Worm (Caenorhabditis elegans) whole organism, L2 larva: ENCODE measurements around the gene ptr-16.
A peak's percentile ranks its signal among the peaks of the same experiment; 100 is the strongest.

Source experiments
- C34F6.9 ChIP-seq: fragments of 150-350 bp; optimal IDR thresholded peaks from 2 replicates; lab custom pipeline; 2014; ENCODE audit warnings: missing biosample characterization, missing genetic modification characterization
- F13H6.1 ChIP-seq: sonication (generic microtip); optimal IDR thresholded peaks from 2 replicates; lab custom pipeline; 2016; ENCODE audit warnings: missing genetic modification characterization, missing compliant biosample characterization
- R02D3.7 ChIP-seq: fragments of 150-350 bp; optimal IDR thresholded peaks from 2 replicates; lab custom pipeline; 2014; ENCODE audit warnings: missing biosample characterization, missing genetic modification characterization
- Y55F3AM.14 ChIP-seq: fragments of 200-800 bp; sonication (Bioruptor generic); optimal IDR thresholded peaks from 2 replicates; lab custom pipeline; 2018; ENCODE audit warnings: mild to moderate bottlenecking, missing genetic modification characterization, missing compliant biosample characterization
- alr-1 ChIP-seq: fragments of 150-350 bp; optimal IDR thresholded peaks from 2 replicates; lab custom pipeline; 2014; ENCODE audit warnings: missing biosample characterization, missing genetic modification characterization
- aly-2 ChIP-seq: fragments of 150-350 bp; optimal IDR thresholded peaks from 2 replicates; lab custom pipeline; 2014; ENCODE audit warnings: missing biosample characterization, missing genetic modification characterization
- ama-1 ChIP-seq: fragments of 150-350 bp; optimal IDR thresholded peaks from 2 replicates; lab custom pipeline; 2018; ENCODE audit warnings: inconsistent platforms
- ceh-16 ChIP-seq: fragments of 150-350 bp; optimal IDR thresholded peaks from 2 replicates; lab custom pipeline; 2014; ENCODE audit warnings: missing biosample characterization, missing genetic modification characterization
- ceh-82 ChIP-seq: fragments of 150-350 bp; optimal IDR thresholded peaks from 2 replicates; lab custom pipeline; 2014; ENCODE audit warnings: missing biosample characterization, missing genetic modification characterization
- crh-2 ChIP-seq: sonication (generic microtip); optimal IDR thresholded peaks from 2 replicates; lab custom pipeline; 2017; ENCODE audit warnings: missing biosample characterization, missing genetic modification characterization
- dmd-4 ChIP-seq: sonication (generic microtip); optimal IDR thresholded peaks from 2 replicates; lab custom pipeline; 2017; ENCODE audit warnings: missing biosample characterization, missing genetic modification characterization
- egl-27 ChIP-seq: sonication (generic microtip); optimal IDR thresholded peaks from 3 replicates; lab custom pipeline; 2017; ENCODE audit warnings: missing biosample characterization, missing genetic modification reagents, missing genetic modification characterization
- elt-1 ChIP-seq: fragments of 150-350 bp; optimal IDR thresholded peaks from 2 replicates; lab custom pipeline; 2014; ENCODE audit warnings: missing biosample characterization, missing genetic modification characterization
- elt-3 ChIP-seq: sonication (generic microtip); optimal IDR thresholded peaks from 2 replicates; lab custom pipeline; 2017; ENCODE audit warnings: missing biosample characterization, missing genetic modification characterization
- fos-1 ChIP-seq: fragments of 150-350 bp; optimal IDR thresholded peaks from 2 replicates; lab custom pipeline; 2014; ENCODE audit warnings: missing biosample characterization, missing genetic modification characterization
- gmeb-1 ChIP-seq: fragments of 150-350 bp; optimal IDR thresholded peaks from 2 replicates; lab custom pipeline; 2014; ENCODE audit warnings: missing biosample characterization, missing genetic modification characterization
- lin-11 ChIP-seq: fragments of 150-350 bp; sonication (generic microtip); optimal IDR thresholded peaks from 2 replicates; lab custom pipeline; 2014; ENCODE audit warnings: missing biosample characterization, missing genetic modification characterization, inconsistent platforms, mixed read lengths
- lin-13 ChIP-seq: fragments of 150-350 bp; optimal IDR thresholded peaks from 2 replicates; lab custom pipeline; 2014; ENCODE audit warnings: missing biosample characterization, missing genetic modification reagents, missing genetic modification characterization
- lsy-2 ChIP-seq, 2 experiments: fragments of 150-350 bp in 1 of 2; sonication (generic microtip) in 1 of 2; optimal IDR thresholded peaks; 2 replicates each; lab custom pipeline; 2014 to 2017; ENCODE audit warnings: missing biosample characterization in 2 of 2, missing genetic modification characterization in 2 of 2
- mab-5 ChIP-seq: fragments of 150-350 bp; optimal IDR thresholded peaks from 2 replicates; lab custom pipeline; 2014; ENCODE audit warnings: missing biosample characterization, missing genetic modification characterization
- mbf-1 ChIP-seq: sonication (generic microtip); optimal IDR thresholded peaks from 2 replicates; lab custom pipeline; 2017; ENCODE audit warnings: missing biosample characterization, missing genetic modification characterization
- mdl-1 ChIP-seq, 2 experiments: fragments of 150-350 bp in 1 of 2; sonication (generic microtip) in 1 of 2; optimal IDR thresholded peaks; 2 replicates each; lab custom pipeline; 2017; ENCODE audit warnings: missing biosample characterization in 2 of 2, missing genetic modification characterization in 2 of 2
- nhr-10 ChIP-seq: sonication (generic microtip); optimal IDR thresholded peaks from 2 replicates; lab custom pipeline; 2017; ENCODE audit warnings: missing biosample characterization, missing genetic modification characterization
- nhr-11 ChIP-seq: fragments of 150-350 bp; optimal IDR thresholded peaks from 2 replicates; lab custom pipeline; 2014; ENCODE audit warnings: missing biosample characterization, missing genetic modification characterization
- nhr-12 ChIP-seq: fragments of 150-350 bp; optimal IDR thresholded peaks from 2 replicates; lab custom pipeline; 2014; ENCODE audit warnings: missing biosample characterization, missing genetic modification characterization
- nhr-129 ChIP-seq: fragments of 150-350 bp; optimal IDR thresholded peaks from 2 replicates; lab custom pipeline; 2014; ENCODE audit warnings: missing biosample characterization, missing genetic modification characterization
- nhr-21 ChIP-seq: fragments of 150-350 bp; optimal IDR thresholded peaks from 2 replicates; lab custom pipeline; 2014; ENCODE audit warnings: missing biosample characterization, missing genetic modification characterization
- nhr-23 ChIP-seq: fragments of 150-350 bp; optimal IDR thresholded peaks from 2 replicates; lab custom pipeline; 2014; ENCODE audit warnings: missing biosample characterization, missing genetic modification reagents, missing genetic modification characterization
- nhr-237 ChIP-seq: fragments of 150-350 bp; optimal IDR thresholded peaks from 2 replicates; lab custom pipeline; 2014; ENCODE audit warnings: missing biosample characterization, missing genetic modification characterization
- nhr-25 ChIP-seq: fragments of 150-350 bp; sonication (generic microtip); optimal IDR thresholded peaks from 3 replicates; lab custom pipeline; 2014; ENCODE audit warnings: missing biosample characterization, missing genetic modification characterization
- nhr-77 ChIP-seq: fragments of 150-350 bp; optimal IDR thresholded peaks from 2 replicates; lab custom pipeline; 2014; ENCODE audit warnings: missing biosample characterization, missing genetic modification characterization
- peb-1 ChIP-seq: fragments of 150-350 bp; optimal IDR thresholded peaks from 2 replicates; lab custom pipeline; 2014; ENCODE audit warnings: missing biosample characterization, missing genetic modification characterization
- skn-1 ChIP-seq: sonication (generic microtip); optimal IDR thresholded peaks from 2 replicates; lab custom pipeline; 2017; ENCODE audit warnings: missing biosample characterization, missing genetic modification characterization
- sma-3 ChIP-seq: sonication (generic microtip); optimal IDR thresholded peaks from 2 replicates; lab custom pipeline; 2016; ENCODE audit warnings: missing genetic modification reagents, missing genetic modification characterization, missing compliant biosample characterization
- sma-9 ChIP-seq, 2 experiments: fragments of 150-350 bp in 1 of 2; sonication (generic microtip) in 1 of 2; optimal IDR thresholded peaks; 2 replicates each; lab custom pipeline; 2014 to 2016; ENCODE audit warnings: missing genetic modification characterization in 2 of 2, mild to moderate bottlenecking in 1 of 2, missing biosample characterization in 1 of 2, missing compliant biosample characterization in 1 of 2, missing genetic modification reagents in 1 of 2, moderate library complexity in 1 of 2
- snpc-4 ChIP-seq: fragments of 150-350 bp; optimal IDR thresholded peaks from 2 replicates; lab custom pipeline; 2014; ENCODE audit warnings: missing biosample characterization, missing genetic modification characterization
- unc-39 ChIP-seq: fragments of 150-350 bp; optimal IDR thresholded peaks from 2 replicates; lab custom pipeline; 2014; ENCODE audit warnings: missing biosample characterization, missing genetic modification characterization
- unc-55 ChIP-seq: fragments of 150-350 bp; sonication (generic microtip); optimal IDR thresholded peaks from 3 replicates; lab custom pipeline; 2014; ENCODE audit warnings: missing biosample characterization, missing genetic modification reagents, missing genetic modification characterization
- unc-62 ChIP-seq: fragments of 150-350 bp; optimal IDR thresholded peaks from 2 replicates; lab custom pipeline; 2014; ENCODE audit warnings: missing biosample characterization, missing genetic modification reagents, missing genetic modification characterization
- zag-1 ChIP-seq: fragments of 150-350 bp; optimal IDR thresholded peaks from 2 replicates; lab custom pipeline; 2014; ENCODE audit warnings: missing biosample characterization, missing genetic modification characterization
- ztf-11 ChIP-seq: sonication (generic microtip); optimal IDR thresholded peaks from 2 replicates; lab custom pipeline; 2017; ENCODE audit warnings: missing biosample characterization, missing genetic modification characterization

ptr-16 gene

ce11 chrV:1140806-1141205 is 24.7 kb upstream of the ptr-16 start:
- TF ChIP-seq unc-55 (GFP tag; lab: Kevin White, UChicago): no peak
- no peak for TF ChIP-seq lin-11 (tag; lab: Kevin White, UChicago)
- no peak for TF ChIP-seq lin-13

- TF ChIP-seq ztf-11 (tag; lab: Kevin White, UChicago) (no peak), nhr-12 (tag; lab: Kevin White, UChicago) (no peak), skn-1 (no peak), unc-39 (tag; lab: Kevin White, UChicago) (no peak), nhr-23 (tag; lab: Kevin White, UChicago) (no peak), gmeb-1 (tag; lab: Kevin White, UChicago) (no peak), crh-2 (no peak), nhr-21 (no peak), ama-1 (lab: Kevin White, UChicago) (no peak)
These were observed 24.1 kb upstream of the ptr-16 start, which contains the start of gene cutl-22 for ce11 chrV:1141433-1141832. Gene cutl-22, plus strand, starts transcription at chrV:1141733.

ce11 chrV:1142251-1142650 is 23.3 kb upstream of the ptr-16 start:
- no peak for TF ChIP-seq nhr-23 (tag; lab: Kevin White, UChicago)
- TF ChIP-seq, all 48 proteins: peak for 0

ce11 chrV:1149734-1150669 is 15.5 kb upstream of the ptr-16 start:
- TF ChIP-seq skn-1 (no peak), lin-11 (tag; lab: Kevin White, UChicago) (peak; percentile 39), unc-55 (GFP tag; lab: Kevin White, UChicago) (peak; percentile 2), lsy-2 (tag; optimal IDR thresholded peaks at IDR 0.05; lab: Kevin White, UChicago) (peak in 1 of 2 experiments; percentile 22), R02D3.7 (tag; lab: Kevin White, UChicago) (no peak), sma-9 (GFP tag; optimal IDR thresholded peaks at IDR 0.05; lab: Kevin White, UChicago) (peak; percentile 34), sma-9 (tag; optimal IDR thresholded peaks at IDR 0.05; lab: Kevin White, UChicago) (no peak)

ce11 chrV:1151324-1151742 is 14.2 kb upstream of the ptr-16 start:
- TF ChIP-seq R02D3.7 (tag; lab: Kevin White, UChicago) (peak; percentile 63), nhr-12 (tag; lab: Kevin White, UChicago) (peak; percentile 39), ceh-82 (tag; lab: Kevin White, UChicago) (peak; percentile 91), sma-3 (GFP tag; lab: Kevin White, UChicago) (peak; percentile 98), nhr-25 (tag; lab: Kevin White, UChicago) (peak; percentile 92), ceh-16 (tag; lab: Kevin White, UChicago) (peak; percentile 87), fos-1 (tag; lab: Kevin White, UChicago) (peak; percentile 96), nhr-10 (tag; lab: Kevin White, UChicago) (peak; percentile 93), nhr-129 (peak; percentile 97), mbf-1 (tag; lab: Kevin White, UChicago) (no peak), unc-55 (GFP tag; lab: Kevin White, UChicago) (peak; percentile 98), F13H6.1 (tag; lab: Kevin White, UChicago) (peak; percentile 99), crh-2 (peak; percentile 98), nhr-21 (peak; percentile 99), unc-62 (GFP tag; lab: Kevin White, UChicago) (peak; percentile 69), Y55F3AM.14 (peak; percentile 100), nhr-237 (peak; percentile 92), C34F6.9 (peak; percentile 98), gmeb-1 (tag; lab: Kevin White, UChicago) (peak; percentile 86), egl-27 (peak; percentile 95), sma-9 (GFP tag; optimal IDR thresholded peaks at IDR 0.05; lab: Kevin White, UChicago) (peak; percentile 97), sma-9 (tag; optimal IDR thresholded peaks at IDR 0.05; lab: Kevin White, UChicago) (no peak), mdl-1 (tag; optimal IDR thresholded peaks at IDR 0.05; lab: Kevin White, UChicago) (peak; percentile 90 to 97), zag-1 (tag; lab: Kevin White, UChicago) (peak; percentile 99), skn-1 (peak; percentile 26), snpc-4 (tag; lab: Kevin White, UChicago) (peak; percentile 79), elt-1 (tag; lab: Kevin White, UChicago) (no peak), peb-1 (tag; lab: Kevin White, UChicago) (no peak), ama-1 (lab: Kevin White, UChicago) (no peak), nhr-77 (tag; lab: Kevin White, UChicago) (peak; percentile 74), lin-11 (tag; lab: Kevin White, UChicago) (peak; percentile 99), lsy-2 (tag; optimal IDR thresholded peaks at IDR 0.05; lab: Kevin White, UChicago) (peak; percentile 93 to 95), ztf-11 (tag; lab: Kevin White, UChicago) (peak; percentile 77), alr-1 (tag; lab: Kevin White, UChicago) (no peak), mab-5 (peak; percentile 95), elt-3 (no peak), nhr-11 (peak; percentile 87), aly-2 (tag; lab: Kevin White, UChicago) (no peak), dmd-4 (peak; percentile 55)
